Fruit fly (Drosophila melanogaster) whole organism, embryonic: ENCODE results near the gene nonA.

ENCODE experiments used
- B-H2 ChIP-seq: fragments of 200-800 bp; sonication (Bioruptor generic); optimal IDR thresholded peaks from 2 replicates; lab custom pipeline; 2018; ENCODE audit warnings: missing biosample characterization, mild to moderate bottlenecking, missing genetic modification characterization
- CG10321 ChIP-seq: fragments of 200-800 bp; sonication (Bioruptor generic); IDR thresholded peaks from 2 replicates; pipeline ENCODE4 v1.3.6; 2022; ENCODE audit warnings: missing biosample characterization, missing genetic modification characterization
- CG11456 ChIP-seq: fragments of 200-800 bp; sonication (Bioruptor generic); IDR thresholded peaks from 3 replicates; pipeline ENCODE4 v1.3.6; 2022; ENCODE audit warnings: missing biosample characterization, missing genetic modification characterization
- CG12942 ChIP-seq: fragments of 200-800 bp; sonication (Bioruptor generic); optimal IDR thresholded peaks from 3 replicates; lab custom pipeline; 2016; ENCODE audit warnings: missing biosample characterization, missing genetic modification characterization
- CG13894 ChIP-seq: fragments of 200-800 bp; sonication (Bioruptor generic); optimal IDR thresholded peaks from 3 replicates; lab custom pipeline; 2018; ENCODE audit warnings: missing biosample characterization, mild to moderate bottlenecking, missing genetic modification characterization, moderate library complexity
- CG14050 ChIP-seq: fragments of 200-800 bp; sonication (Bioruptor generic); IDR thresholded peaks from 3 replicates; pipeline ENCODE4 v1.3.6; 2022; ENCODE audit warnings: missing biosample characterization, missing genetic modification characterization
- CG14965 ChIP-seq: fragments of 200-800 bp; sonication (Bioruptor generic); optimal IDR thresholded peaks from 2 replicates; lab custom pipeline; 2016; ENCODE audit warnings: missing biosample characterization, missing genetic modification characterization, borderline replicate concordance
- CG1602 ChIP-seq: fragments of 200-800 bp; sonication (Bioruptor generic); optimal IDR thresholded peaks from 3 replicates; lab custom pipeline; 2016; ENCODE audit warnings: missing biosample characterization, missing genetic modification characterization
- CG1603 ChIP-seq: fragments of 200-800 bp; sonication (Bioruptor generic); optimal IDR thresholded peaks from 2 replicates; lab custom pipeline; 2019; ENCODE audit warnings: missing biosample characterization, mild to moderate bottlenecking, missing genetic modification characterization, moderate library complexity
- CG17359 ChIP-seq: fragments of 200-800 bp; sonication (Bioruptor generic); optimal IDR thresholded peaks from 3 replicates; lab custom pipeline; 2018; ENCODE audit warnings: missing biosample characterization, mild to moderate bottlenecking, missing genetic modification characterization, moderate library complexity
- CG17568 ChIP-seq: fragments of 200-800 bp; sonication (Bioruptor generic); optimal IDR thresholded peaks from 2 replicates; lab custom pipeline; 2018; ENCODE audit warnings: missing biosample characterization, mild to moderate bottlenecking, missing genetic modification characterization, moderate library complexity
- CG17912 ChIP-seq: fragments of 200-800 bp; sonication (Bioruptor generic); optimal IDR thresholded peaks from 2 replicates; lab custom pipeline; 2018; ENCODE audit warnings: missing biosample characterization, mild to moderate bottlenecking, missing genetic modification characterization
- CG18011 ChIP-seq: fragments of 200-800 bp; sonication (Bioruptor generic); optimal IDR thresholded peaks from 2 replicates; lab custom pipeline; 2017; ENCODE audit warnings: missing biosample characterization, missing genetic modification characterization, mild to moderate bottlenecking, moderate library complexity, missing genotype
- CG18619 ChIP-seq: fragments of 200-800 bp; sonication (Bioruptor generic); optimal IDR thresholded peaks from 3 replicates; lab custom pipeline; 2017; ENCODE audit warnings: missing biosample characterization, mild to moderate bottlenecking, missing genetic modification characterization
- CG30403 ChIP-seq: fragments of 200-800 bp; sonication (Bioruptor generic); optimal IDR thresholded peaks from 3 replicates; lab custom pipeline; 2016; ENCODE audit warnings: missing biosample characterization, missing genetic modification characterization
- CG3065 ChIP-seq: fragments of 200-800 bp; sonication (Bioruptor generic); optimal IDR thresholded peaks from 2 replicates; lab custom pipeline; 2016; ENCODE audit warnings: missing biosample characterization, missing genetic modification characterization
- CG5245 ChIP-seq: fragments of 200-800 bp; sonication (Bioruptor generic); optimal IDR thresholded peaks from 3 replicates; lab custom pipeline; 2016; ENCODE audit warnings: missing biosample characterization, missing genetic modification characterization
- CG7372 ChIP-seq: fragments of 200-800 bp; sonication (Bioruptor generic); IDR thresholded peaks from 2 replicates; pipeline ENCODE4 v1.3.6; 2022; ENCODE audit warnings: missing biosample characterization, missing genetic modification characterization
- CG8089 ChIP-seq: fragments of 200-800 bp; sonication (Bioruptor generic); optimal IDR thresholded peaks from 3 replicates; lab custom pipeline; 2016; ENCODE audit warnings: missing biosample characterization, missing genetic modification characterization
- CG8765 ChIP-seq: fragments of 200-800 bp; sonication (Bioruptor generic); IDR thresholded peaks from 2 replicates; pipeline ENCODE4 v1.3.6; 2022; ENCODE audit warnings: missing biosample characterization, missing genetic modification characterization
- CG9437 ChIP-seq: fragments of 200-800 bp; sonication (Bioruptor generic); optimal IDR thresholded peaks from 2 replicates; lab custom pipeline; 2018; ENCODE audit warnings: missing biosample characterization, mild to moderate bottlenecking, missing genetic modification characterization
- CkIIα-i1 ChIP-seq: fragments of 200-800 bp; sonication (Bioruptor generic); IDR thresholded peaks from 2 replicates; pipeline ENCODE4 v1.3.6; 2022; ENCODE audit warnings: missing biosample characterization, missing genetic modification characterization
- Dek ChIP-seq: fragments of 200-800 bp; sonication (Bioruptor generic); optimal IDR thresholded peaks from 3 replicates; lab custom pipeline; 2019; ENCODE audit warnings: missing biosample characterization, mild to moderate bottlenecking, missing genetic modification characterization, moderate library complexity
- Doc3 ChIP-seq: fragments of 200-800 bp; sonication (Bioruptor generic); IDR thresholded peaks from 3 replicates; pipeline ENCODE4 v1.3.6; 2022; ENCODE audit warnings: missing biosample characterization, missing genetic modification characterization; ENCODE audit not compliant: partially characterized antibody
- Fer3 ChIP-seq: fragments of 200-800 bp; sonication (Bioruptor generic); optimal IDR thresholded peaks from 2 replicates; lab custom pipeline; 2018; ENCODE audit warnings: missing biosample characterization, mild to moderate bottlenecking, missing genetic modification characterization, moderate library complexity
- Hey ChIP-seq: fragments of 200-800 bp; sonication (Bioruptor generic); optimal IDR thresholded peaks from 3 replicates; lab custom pipeline; 2018; ENCODE audit warnings: missing biosample characterization, mild to moderate bottlenecking, missing genetic modification characterization
- Meics ChIP-seq: fragments of 200-800 bp; sonication (Bioruptor generic); optimal IDR thresholded peaks from 2 replicates; lab custom pipeline; 2017; ENCODE audit warnings: missing biosample characterization, mild to moderate bottlenecking, missing genetic modification characterization
- NK7.1 ChIP-seq: fragments of 200-800 bp; sonication (Bioruptor generic); optimal IDR thresholded peaks from 3 replicates; lab custom pipeline; 2016; ENCODE audit warnings: missing biosample characterization, missing genetic modification characterization
- Oli ChIP-seq: fragments of 200-800 bp; sonication (Bioruptor generic); optimal IDR thresholded peaks from 2 replicates; lab custom pipeline; 2018; ENCODE audit warnings: missing biosample characterization, mild to moderate bottlenecking, missing genetic modification characterization, moderate library complexity
- Rfx ChIP-seq: fragments of 200-800 bp; sonication (Bioruptor generic); IDR thresholded peaks from 2 replicates; pipeline ENCODE4 v1.3.6; 2022; ENCODE audit warnings: missing biosample characterization, missing genetic modification characterization
- Scr ChIP-seq: fragments of 200-800 bp; sonication (Bioruptor generic); IDR thresholded peaks from 2 replicates; pipeline ENCODE4 v1.3.6; 2022; ENCODE audit warnings: missing biosample characterization, missing genetic modification characterization; ENCODE audit not compliant: partially characterized antibody
- Side ChIP-seq: fragments of 200-800 bp; sonication (Bioruptor generic); optimal IDR thresholded peaks from 2 replicates; lab custom pipeline; 2016; ENCODE audit warnings: missing biosample characterization, missing genetic modification characterization
- cad ChIP-seq: fragments of >200 bp; optimal IDR thresholded peaks from 2 replicates; lab custom pipeline; 2017; ENCODE audit warnings: missing biosample characterization, missing genetic modification characterization
- cg ChIP-seq: fragments of 200-800 bp; sonication (Bioruptor generic); optimal IDR thresholded peaks from 3 replicates; lab custom pipeline; 2019; ENCODE audit warnings: missing biosample characterization, mild to moderate bottlenecking, missing genetic modification characterization, moderate library complexity
- corto ChIP-seq: fragments of 200-800 bp; sonication (Bioruptor generic); optimal IDR thresholded peaks from 2 replicates; lab custom pipeline; 2016; ENCODE audit warnings: missing biosample characterization, mild to moderate bottlenecking, missing genetic modification characterization, moderate library complexity
- crc ChIP-seq: fragments of 200-800 bp; sonication (Bioruptor generic); optimal IDR thresholded peaks from 2 replicates; lab custom pipeline; 2016; ENCODE audit warnings: missing biosample characterization, missing genetic modification characterization
- croc ChIP-seq: fragments of 200-800 bp; sonication (Bioruptor generic); conservative IDR thresholded peaks from 3 replicates; pipeline ENCODE4 v1.3.6; 2022; ENCODE audit warnings: missing biosample characterization, missing genetic modification characterization
- dmrt11E ChIP-seq: fragments of 200-800 bp; sonication (Bioruptor generic); optimal IDR thresholded peaks from 3 replicates; lab custom pipeline; 2018; ENCODE audit warnings: missing biosample characterization, mild to moderate bottlenecking, missing genetic modification characterization, moderate library complexity
- fd102C ChIP-seq: fragments of 200-800 bp; sonication (Bioruptor generic); optimal IDR thresholded peaks from 2 replicates; lab custom pipeline; 2018; ENCODE audit warnings: missing biosample characterization, mild to moderate bottlenecking, missing genetic modification characterization, moderate library complexity
- gce ChIP-seq: fragments of 200-800 bp; sonication (Bioruptor generic); IDR thresholded peaks from 3 replicates; pipeline ENCODE4 v1.3.6; 2022; ENCODE audit warnings: missing biosample characterization, missing genetic modification characterization
- gcm2 ChIP-seq: fragments of 200-800 bp; sonication (Bioruptor generic); optimal IDR thresholded peaks from 2 replicates; lab custom pipeline; 2016; ENCODE audit warnings: missing biosample characterization, missing genetic modification characterization
- gem ChIP-seq: fragments of 200-800 bp; sonication (Bioruptor generic); optimal IDR thresholded peaks from 2 replicates; lab custom pipeline; 2019; ENCODE audit warnings: missing biosample characterization, mild to moderate bottlenecking, missing genetic modification characterization, moderate library complexity
- insv ChIP-seq, 2 experiments: fragments of 200-800 bp; sonication (Bioruptor generic); optimal IDR thresholded peaks; 3 replicates each; lab custom pipeline; 2016 to 2018; ENCODE audit warnings: missing biosample characterization in 2 of 2, missing genetic modification characterization in 2 of 2
- nau ChIP-seq: fragments of 200-800 bp; sonication (Bioruptor generic); optimal IDR thresholded peaks from 3 replicates; lab custom pipeline; 2017; ENCODE audit warnings: missing biosample characterization, mild to moderate bottlenecking, missing genetic modification characterization, missing genetic modification reagents
- nerfin-1 ChIP-seq: fragments of 200-800 bp; sonication (Bioruptor generic); optimal IDR thresholded peaks from 3 replicates; lab custom pipeline; 2019; ENCODE audit warnings: missing biosample characterization, mild to moderate bottlenecking, missing genetic modification characterization, moderate library complexity
- p53 ChIP-seq: fragments of 200-800 bp; sonication (Bioruptor generic); optimal IDR thresholded peaks from 2 replicates; lab custom pipeline; 2016; ENCODE audit warnings: missing biosample characterization, missing genetic modification characterization
- pho ChIP-seq: fragments of 200-800 bp; sonication (Bioruptor generic); optimal IDR thresholded peaks from 2 replicates; lab custom pipeline; 2016; ENCODE audit warnings: missing biosample characterization, missing genetic modification characterization
- phol ChIP-seq: fragments of 200-800 bp; sonication (Bioruptor generic); optimal IDR thresholded peaks from 3 replicates; lab custom pipeline; 2018; ENCODE audit warnings: missing biosample characterization, mild to moderate bottlenecking, missing genetic modification characterization, moderate library complexity
- tap ChIP-seq: fragments of 200-800 bp; optimal IDR thresholded peaks from 3 replicates; lab custom pipeline; 2019; ENCODE audit warnings: missing biosample characterization, mild to moderate bottlenecking, missing genetic modification characterization, moderate library complexity
- unc-4 ChIP-seq: fragments of 200-800 bp; sonication (Bioruptor generic); IDR thresholded peaks from 2 replicates; pipeline ENCODE4 v1.3.6; 2022; ENCODE audit warnings: missing biosample characterization, missing genetic modification characterization; ENCODE audit not compliant: partially characterized antibody
- vnd ChIP-seq: fragments of 200-800 bp; sonication (Bioruptor generic); IDR thresholded peaks from 3 replicates; pipeline ENCODE4 v1.3.6; 2022; ENCODE audit warnings: missing biosample characterization, missing genetic modification characterization; ENCODE audit not compliant: partially characterized antibody

nonA gene

dm6 chrX:16385942-16386392, 24.6 kb downstream of the nonA start (continued):
- TF ChIP-seq insv (GFP tag; optimal IDR thresholded peaks at IDR 0.05; lab: Kevin White, UChicago): no peak
- peak; percentile 21 for TF ChIP-seq corto (GFP tag; lab: Kevin White, UChicago)
- no peak for TF ChIP-seq unc-4 (GFP tag; lab: Robert Waterston, UW)
- TF ChIP-seq CG1603: no peak
- TF ChIP-seq vnd: no peak
- TF ChIP-seq CG3065 (GFP tag; lab: Kevin White, UChicago): no peak
- TF ChIP-seq CG18619 (GFP tag; lab: Kevin White, UChicago): peak; percentile 43
- TF ChIP-seq Fer3 (tag; lab: Kevin White, UChicago): peak; percentile 37
- TF ChIP-seq Scr (GFP tag; lab: Robert Waterston, UW): no peak
- no peak for TF ChIP-seq CG11456 (GFP tag; lab: Robert Waterston, UW)
- TF ChIP-seq Rfx: peak; percentile 19; the same call in 1 of the 2 replicates
- peak; percentile 36 for TF ChIP-seq phol (tag; lab: Kevin White, UChicago)
- no peak for TF ChIP-seq Hey (tag; lab: Kevin White, UChicago)
- TF ChIP-seq gce: no peak
- peak; percentile 39 for TF ChIP-seq Oli
- TF ChIP-seq CG13894 (tag; lab: Kevin White, UChicago): no peak
- no peak for TF ChIP-seq Doc3 (GFP tag; lab: Robert Waterston, UW)
- no peak for TF ChIP-seq CG8765 (GFP tag; lab: Robert Waterston, UW)
- no peak for TF ChIP-seq CG17359 (tag; lab: Kevin White, UChicago)
- TF ChIP-seq NK7.1 (GFP tag; lab: Kevin White, UChicago): no peak
- TF ChIP-seq CG14965 (GFP tag; lab: Kevin White, UChicago): no peak
- peak; percentile 46 for TF ChIP-seq CG30403 (GFP tag; lab: Kevin White, UChicago)
- peak; percentile 54 for TF ChIP-seq gem
- no peak for TF ChIP-seq croc (GFP tag; lab: Robert Waterston, UW)
- TF ChIP-seq CG7372: no peak
- no peak for TF ChIP-seq CG5245 (GFP tag; lab: Kevin White, UChicago)
- TF ChIP-seq B-H2 (GFP tag; lab: Kevin White, UChicago): peak; percentile 18
- TF ChIP-seq nerfin-1: peak; percentile 19
- no peak for TF ChIP-seq CG8089 (GFP tag; lab: Kevin White, UChicago)
- no peak for TF ChIP-seq gcm2
- no peak for TF ChIP-seq p53 (GFP tag; lab: Kevin White, UChicago)
- peak; percentile 52 for TF ChIP-seq Meics (GFP tag; lab: Kevin White, UChicago)
- no peak for TF ChIP-seq CG17568 (GFP tag; lab: Kevin White, UChicago)
- TF ChIP-seq cad (GFP tag; lab: Kevin White, UChicago): no peak
- TF ChIP-seq CG14050: no peak
- TF ChIP-seq CG12942 (GFP tag; lab: Kevin White, UChicago): no peak
- TF ChIP-seq Dek (tag; lab: Kevin White, UChicago): peak; percentile 1
- TF ChIP-seq tap (tag; lab: Kevin White, UChicago): peak; percentile 36
- TF ChIP-seq Side (GFP tag; lab: Kevin White, UChicago): no peak
- peak; percentile 51 for TF ChIP-seq pho (GFP tag; lab: Kevin White, UChicago)
- TF ChIP-seq CG9437 (GFP tag; lab: Kevin White, UChicago): peak; percentile 28
- no peak for TF ChIP-seq nau
- TF ChIP-seq fd102C (GFP tag; lab: Kevin White, UChicago): no peak
- no peak for TF ChIP-seq cg (GFP tag; lab: Kevin White, UChicago)
- TF ChIP-seq crc: no peak
- TF ChIP-seq CG18011 (GFP tag; lab: Kevin White, UChicago): no peak
- no peak for TF ChIP-seq CG1602
- TF ChIP-seq CG10321 (GFP tag; lab: Robert Waterston, UW): no peak
- TF ChIP-seq CG17912 (GFP tag; lab: Kevin White, UChicago): no peak
- no peak for TF ChIP-seq CkIIα-i1 (GFP tag; lab: Robert Waterston, UW)
- no peak for TF ChIP-seq dmrt11E (tag; lab: Kevin White, UChicago)
